Worm (Caenorhabditis elegans) whole organism, young adult: Measurements from ENCODE around the gene dnc-1.
A peak's percentile ranks its signal among the peaks of the same experiment; 100 is the strongest.

Experiments used
- B0261.1 ChIP-seq: sonication (generic microtip); optimal IDR thresholded peaks from 2 replicates; lab custom pipeline; 2016; ENCODE audit warnings: mild to moderate bottlenecking, missing genetic modification characterization, moderate library complexity, missing compliant biosample characterization
- C17E4.6 ChIP-seq: fragments of 200-800 bp; sonication (Bioruptor generic); IDR thresholded peaks from 2 replicates; pipeline ENCODE4 v1.3.6; 2022; ENCODE audit warnings: missing genetic modification reagents, missing genetic modification characterization, missing compliant biosample characterization
- F10E7.11 ChIP-seq: sonication (generic microtip); optimal IDR thresholded peaks from 2 replicates; lab custom pipeline; 2017; ENCODE audit warnings: mild to moderate bottlenecking, missing genetic modification characterization, moderate library complexity, missing compliant biosample characterization
- F22D6.2 ChIP-seq: sonication (generic microtip); optimal IDR thresholded peaks from 2 replicates; lab custom pipeline; 2016; ENCODE audit warnings: mild to moderate bottlenecking, missing genetic modification characterization, missing compliant biosample characterization
- F57A8.1 ChIP-seq: fragments of 200-800 bp; sonication (Bioruptor generic); optimal IDR thresholded peaks from 2 replicates; lab custom pipeline; 2018; ENCODE audit warnings: mild to moderate bottlenecking, missing genetic modification characterization, moderate library complexity, missing compliant biosample characterization
- T26A5.8 ChIP-seq: sonication (generic microtip); optimal IDR thresholded peaks from 2 replicates; lab custom pipeline; 2016; ENCODE audit warnings: missing genetic modification characterization, missing compliant biosample characterization
- Y53F4B.3 ChIP-seq: fragments of 200-800 bp; sonication (Bioruptor generic); IDR thresholded peaks from 2 replicates; pipeline ENCODE4 v1.3.6; 2022; ENCODE audit warnings: missing genetic modification reagents, missing genetic modification characterization, missing compliant biosample characterization
- Y53G8AR.9 ChIP-seq: fragments of 200-800 bp; sonication (Bioruptor generic); conservative IDR thresholded peaks from 2 replicates; pipeline ENCODE4 v1.3.6; 2022; ENCODE audit warnings: missing genetic modification reagents, missing genetic modification characterization, missing compliant biosample characterization
- Y79H2A.3 ChIP-seq: fragments of 200-800 bp; sonication (Bioruptor generic); conservative IDR thresholded peaks from 2 replicates; pipeline ENCODE4 v1.3.6; 2022; ENCODE audit warnings: missing genetic modification reagents, missing genetic modification characterization, missing compliant biosample characterization
- Y95B8A.8 ChIP-seq: fragments of 200-800 bp; sonication (Bioruptor generic); IDR thresholded peaks from 2 replicates; pipeline ENCODE4 v1.3.6; 2022; ENCODE audit warnings: missing genetic modification reagents, missing genetic modification characterization, missing compliant biosample characterization
- ama-1 ChIP-seq, 3 experiments: fragments of 150-350 bp in 1 of 3; sonication (generic microtip) in 2 of 3; optimal IDR thresholded peaks; 2 replicates each; lab custom pipeline; 2014 to 2018; ENCODE audit warnings: missing biosample characterization in 2 of 3, missing genetic modification characterization in 2 of 3, missing genetic modification reagents in 2 of 3
- atf-7 ChIP-seq: sonication (generic microtip); optimal IDR thresholded peaks from 2 replicates; lab custom pipeline; 2017; ENCODE audit warnings: mild to moderate bottlenecking, missing genetic modification characterization, missing compliant biosample characterization
- attf-6 ChIP-seq: fragments of 200-800 bp; sonication (Bioruptor generic); IDR thresholded peaks from 2 replicates; pipeline ENCODE4 v1.3.6; 2022; ENCODE audit warnings: missing genetic modification reagents, missing genetic modification characterization, missing compliant biosample characterization
- ceh-27 ChIP-seq: fragments of 200-800 bp; sonication (Bioruptor generic); optimal IDR thresholded peaks from 2 replicates; lab custom pipeline; 2018; ENCODE audit warnings: mild to moderate bottlenecking, missing genetic modification characterization, moderate library complexity, missing compliant biosample characterization
- ceh-58 ChIP-seq: fragments of 200-800 bp; sonication (Bioruptor generic); IDR thresholded peaks from 2 replicates; pipeline ENCODE4 v1.3.6; 2022; ENCODE audit warnings: missing genetic modification characterization, missing compliant biosample characterization
- ceh-79 ChIP-seq: sonication (generic microtip); optimal IDR thresholded peaks from 2 replicates; lab custom pipeline; 2017; ENCODE audit warnings: mild to moderate bottlenecking, missing genetic modification characterization, missing compliant biosample characterization
- dpff-1 ChIP-seq: sonication (generic microtip); optimal IDR thresholded peaks from 2 replicates; lab custom pipeline; 2017; ENCODE audit warnings: mild to moderate bottlenecking, missing genetic modification characterization, missing compliant biosample characterization
- dpl-1 ChIP-seq: fragments of 150-350 bp; optimal IDR thresholded peaks from 2 replicates; lab custom pipeline; 2014; ENCODE audit warnings: missing biosample characterization, missing genetic modification reagents, missing genetic modification characterization
- ets-4 ChIP-seq: fragments of 200-800 bp; sonication (Bioruptor generic); optimal IDR thresholded peaks from 2 replicates; lab custom pipeline; 2018; ENCODE audit warnings: mild to moderate bottlenecking, missing genetic modification characterization, missing compliant biosample characterization
- him-1 ChIP-seq: sonication (generic microtip); optimal IDR thresholded peaks from 2 replicates; lab custom pipeline; 2016; ENCODE audit warnings: missing genotype, missing genetic modification reagents, missing genetic modification characterization, missing compliant biosample characterization
- hlh-26 ChIP-seq: fragments of 200-800 bp; sonication (Bioruptor generic); conservative IDR thresholded peaks from 2 replicates; pipeline ENCODE4 v1.3.6; 2022; ENCODE audit warnings: missing genetic modification reagents, missing genetic modification characterization, missing compliant biosample characterization
- hmg-1.2 ChIP-seq: fragments of 200-800 bp; sonication (Bioruptor generic); IDR thresholded peaks from 2 replicates; pipeline ENCODE4 v1.3.6; 2022; ENCODE audit warnings: missing genetic modification reagents, missing genetic modification characterization, missing compliant biosample characterization
- hmg-20 ChIP-seq: fragments of 200-800 bp; sonication (Bioruptor generic); IDR thresholded peaks from 2 replicates; pipeline ENCODE4 v1.3.6; 2022; ENCODE audit warnings: missing genetic modification reagents, missing genetic modification characterization, missing compliant biosample characterization
- hsf-1 ChIP-seq: fragments of 200-800 bp; sonication (Bioruptor generic); IDR thresholded peaks from 2 replicates; pipeline ENCODE4 v1.3.6; 2022; ENCODE audit warnings: missing genetic modification reagents, missing genetic modification characterization, missing compliant biosample characterization
- lag-1 ChIP-seq: fragments of 200-800 bp; sonication (Bioruptor generic); IDR thresholded peaks from 2 replicates; pipeline ENCODE4 v1.3.6; 2022; ENCODE audit warnings: missing genetic modification reagents, missing genetic modification characterization, missing compliant biosample characterization
- let-526 ChIP-seq: fragments of 200-800 bp; sonication (Bioruptor generic); IDR thresholded peaks from 2 replicates; pipeline ENCODE4 v1.3.6; 2022; ENCODE audit warnings: missing genetic modification reagents, missing genetic modification characterization, missing compliant biosample characterization
- lin-26 ChIP-seq: fragments of 200-800 bp; sonication (Bioruptor generic); IDR thresholded peaks from 2 replicates; pipeline ENCODE4 v1.3.6; 2022; ENCODE audit warnings: missing genetic modification reagents, missing genetic modification characterization, missing compliant biosample characterization
- lin-35 ChIP-seq, 3 experiments: fragments of 150-350 bp in 2 of 3; sonication (generic microtip) in 1 of 3; optimal IDR thresholded peaks; 2 replicates each; lab custom pipeline; 2014 to 2018; ENCODE audit warnings: missing biosample characterization in 3 of 3, missing genetic modification characterization in 3 of 3, missing genetic modification reagents in 3 of 3
- lin-54 ChIP-seq: fragments of 200-800 bp; sonication (Bioruptor generic); optimal IDR thresholded peaks from 2 replicates; lab custom pipeline; 2018; ENCODE audit warnings: mild to moderate bottlenecking, missing genetic modification characterization, missing compliant biosample characterization
- lsy-27 ChIP-seq: sonication (generic microtip); optimal IDR thresholded peaks from 2 replicates; lab custom pipeline; 2017; ENCODE audit warnings: missing genetic modification characterization, mild to moderate bottlenecking, missing compliant biosample characterization, antibody characterized with exemption, missing genotype, borderline replicate concordance; ENCODE audit not compliant: insufficient read depth
- madf-10 ChIP-seq: sonication (generic microtip); optimal IDR thresholded peaks from 2 replicates; lab custom pipeline; 2016; ENCODE audit warnings: mild to moderate bottlenecking, missing genetic modification characterization, missing compliant biosample characterization
- madf-3 ChIP-seq: fragments of 200-800 bp; sonication (Bioruptor generic); IDR thresholded peaks from 2 replicates; pipeline ENCODE4 v1.3.6; 2022; ENCODE audit warnings: missing genetic modification reagents, missing genetic modification characterization, missing compliant biosample characterization
- mxl-1 ChIP-seq: sonication (generic microtip); optimal IDR thresholded peaks from 2 replicates; lab custom pipeline; 2016; ENCODE audit warnings: missing genetic modification characterization, missing compliant biosample characterization
- nfya-1 ChIP-seq: sonication (generic microtip); optimal IDR thresholded peaks from 2 replicates; lab custom pipeline; 2017; ENCODE audit warnings: antibody characterized with exemption, missing compliant biosample characterization, missing genetic modification characterization, borderline replicate concordance; ENCODE audit not compliant: insufficient read depth
- nfya-2 ChIP-seq: fragments of 200-800 bp; sonication (Bioruptor generic); IDR thresholded peaks from 2 replicates; pipeline ENCODE4 v1.3.6; 2022; ENCODE audit warnings: missing genetic modification reagents, missing genetic modification characterization, missing compliant biosample characterization
- nhr-120 ChIP-seq: fragments of 200-800 bp; sonication (Bioruptor generic); IDR thresholded peaks from 2 replicates; pipeline ENCODE4 v1.3.6; 2022; ENCODE audit warnings: missing genetic modification characterization, missing compliant biosample characterization
- nhr-27 ChIP-seq: fragments of 200-800 bp; sonication (Bioruptor generic); optimal IDR thresholded peaks from 2 replicates; lab custom pipeline; 2018; ENCODE audit warnings: mild to moderate bottlenecking, missing genetic modification characterization, moderate library complexity, missing compliant biosample characterization
- nhr-90 ChIP-seq: sonication (generic microtip); optimal IDR thresholded peaks from 2 replicates; lab custom pipeline; 2016; ENCODE audit warnings: missing genotype, mild to moderate bottlenecking, missing genetic modification characterization, missing compliant biosample characterization
- pbrm-1 ChIP-seq: fragments of 200-800 bp; sonication (Bioruptor generic); IDR thresholded peaks from 2 replicates; pipeline ENCODE4 v1.3.6; 2022; ENCODE audit warnings: missing genetic modification reagents, missing genetic modification characterization, missing compliant biosample characterization
- snpc-4 ChIP-seq, 5 experiments: fragments of 150-350 bp in 1 of 5; sonication (generic microtip) in 4 of 5; optimal IDR thresholded peaks; 2 replicates each; lab custom pipeline; 2014 to 2018; ENCODE audit warnings: missing genetic modification characterization in 5 of 5, missing biosample characterization in 3 of 5, antibody characterized with exemption in 2 of 5, mild to moderate bottlenecking in 2 of 5, missing compliant biosample characterization in 2 of 5, missing genotype in 2 of 5, moderate library complexity in 2 of 5, missing genetic modification reagents in 1 of 5
- tlf-1 ChIP-seq: fragments of 200-800 bp; sonication (Bioruptor generic); optimal IDR thresholded peaks from 2 replicates; lab custom pipeline; 2018; ENCODE audit warnings: mild to moderate bottlenecking, missing genetic modification characterization, missing compliant biosample characterization
- unc-130 ChIP-seq: sonication (generic microtip); optimal IDR thresholded peaks from 2 replicates; lab custom pipeline; 2016; ENCODE audit warnings: missing genetic modification reagents, missing genetic modification characterization, missing compliant biosample characterization
- zfh-2 ChIP-seq: fragments of 200-800 bp; sonication (Bioruptor generic); conservative IDR thresholded peaks from 2 replicates; pipeline ENCODE4 v1.3.6; 2022; ENCODE audit warnings: missing genetic modification reagents, missing genetic modification characterization, missing compliant biosample characterization
- ztf-6 ChIP-seq: fragments of 200-800 bp; sonication (Bioruptor generic); IDR thresholded peaks from 2 replicates; pipeline ENCODE4 v1.3.6; 2022; ENCODE audit warnings: missing genetic modification reagents, missing genetic modification characterization, missing compliant biosample characterization

dnc-1 gene

DNA sequence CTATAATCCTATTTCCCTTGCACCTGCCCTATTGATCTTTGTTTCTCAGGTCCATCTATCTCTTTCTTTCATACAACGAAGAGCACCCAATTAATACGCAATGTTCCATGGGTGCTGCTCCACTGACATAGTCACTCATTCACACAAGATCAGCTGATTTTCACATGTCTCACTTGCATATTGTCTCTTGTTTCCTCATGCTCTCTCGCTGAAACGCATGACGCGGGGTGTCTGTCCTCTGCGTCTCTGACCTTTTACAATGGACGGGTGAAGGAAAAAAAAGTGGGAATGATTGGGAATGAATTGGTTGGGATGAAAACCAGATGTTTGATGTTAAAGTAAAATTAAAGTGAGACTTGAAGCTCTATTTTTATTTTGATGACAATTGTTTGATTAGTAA is 2.3 kb upstream of the dnc-1 start (continued):
- TF ChIP-seq hmg-1.2 (GFP tag; lab: Robert Waterston, UW) (peak; percentile 77), lin-54 (GFP tag; lab: Kevin White, UChicago) (peak; percentile 62), zfh-2 (GFP tag; lab: Robert Waterston, UW) (peak; percentile 58), lin-35 (GFP tag; optimal IDR thresholded peaks at IDR 0.05; lab: Kevin White, UChicago) (peak in 1 of 3 experiments; percentile 85), Y53G8AR.9 (GFP tag; lab: Robert Waterston, UW) (peak; percentile 47; the same call in 1 of the 2 replicates), ceh-27 (GFP tag; lab: Kevin White, UChicago) (peak; percentile 83), tlf-1 (GFP tag; lab: Kevin White, UChicago) (peak; percentile 78), ceh-58 (no peak), snpc-4 (GFP tag; optimal IDR thresholded peaks at IDR 0.05; lab: Kevin White, UChicago) (no peak), snpc-4 (tag; optimal IDR thresholded peaks at IDR 0.05; lab: Kevin White, UChicago) (peak in 1 of 4 experiments; percentile 10)

DNA sequence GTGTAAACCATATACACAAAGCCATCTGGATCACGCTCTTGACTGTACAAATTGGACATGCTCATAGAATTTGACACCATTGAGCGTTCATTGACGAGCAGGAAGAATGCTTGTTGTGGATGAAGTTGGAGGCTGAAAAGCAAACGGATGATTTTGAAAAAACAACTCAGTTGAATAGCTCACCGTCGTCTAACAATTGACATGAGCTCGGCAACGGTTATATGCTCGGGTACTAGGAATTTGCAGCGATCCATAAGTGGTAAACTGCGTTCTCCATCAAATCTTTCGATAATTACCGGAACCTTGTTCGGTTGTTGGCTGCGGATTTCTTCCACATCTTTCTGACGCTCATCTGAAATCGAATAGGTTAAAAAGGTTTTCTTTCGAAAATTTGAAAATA is 1.8 kb upstream of the dnc-1 start:
- TF ChIP-seq atf-7 (no peak), hmg-20 (GFP tag; lab: Robert Waterston, UW) (no peak), ama-1 (optimal IDR thresholded peaks at IDR 0.05; lab: Kevin White, UChicago) (peak; percentile 56), ama-1 (GFP tag; optimal IDR thresholded peaks at IDR 0.05; lab: Kevin White, UChicago) (no peak), lsy-27 (tag; lab: Kevin White, UChicago) (no peak), hlh-26 (GFP tag; lab: Robert Waterston, UW) (no peak), him-1 (tag; lab: Kevin White, UChicago) (no peak), B0261.1 (tag; lab: Kevin White, UChicago) (no peak), Y95B8A.8 (GFP tag; lab: Robert Waterston, UW) (0 out of 2 replicates have a peak, but pooled peaks have one; percentile 9), hsf-1 (no peak), tlf-1 (GFP tag; lab: Kevin White, UChicago) (no peak), Y53F4B.3 (GFP tag; lab: Robert Waterston, UW) (no peak), let-526 (GFP tag; lab: Robert Waterston, UW) (no peak), C17E4.6 (GFP tag; lab: Robert Waterston, UW) (0 out of 2 replicates have a peak, but pooled peaks have one; percentile 7), F10E7.11 (tag; lab: Kevin White, UChicago) (no peak), ceh-58 (no peak), dpl-1 (GFP tag; lab: Kevin White, UChicago) (no peak), lag-1 (GFP tag; lab: Robert Waterston, UW) (no peak), lin-26 (GFP tag; lab: Robert Waterston, UW) (no peak), Y79H2A.3 (GFP tag; lab: Robert Waterston, UW) (no peak), attf-6 (GFP tag; lab: Robert Waterston, UW) (no peak), ceh-79 (tag; lab: Kevin White, UChicago) (no peak), T26A5.8 (tag; lab: Kevin White, UChicago) (no peak), F57A8.1 (GFP tag; lab: Kevin White, UChicago) (no peak), pbrm-1 (0 out of 2 replicates have a peak, but pooled peaks have one; percentile 5), unc-130 (GFP tag; lab: Kevin White, UChicago) (no peak), nhr-90 (tag; lab: Kevin White, UChicago) (no peak)

- no peak for TF ChIP-seq nfya-2 (GFP tag; lab: Robert Waterston, UW)
- no peak for TF ChIP-seq ztf-6 (GFP tag; lab: Robert Waterston, UW)
- TF ChIP-seq mxl-1, result no peak
- peak; percentile 6 for TF ChIP-seq madf-10 (tag; lab: Kevin White, UChicago)
- TF ChIP-seq nhr-27 (tag; lab: Kevin White, UChicago), result no peak
- peak; percentile 43; the same call in 1 of the 2 replicates for TF ChIP-seq let-526 (GFP tag; lab: Robert Waterston, UW)
- no peak for TF ChIP-seq nfya-1 (tag; lab: Kevin White, UChicago)
- TF ChIP-seq nhr-120 (GFP tag; lab: Robert Waterston, UW), result no peak
- TF ChIP-seq zfh-2 (GFP tag; lab: Robert Waterston, UW), result no peak
- TF ChIP-seq ets-4 (GFP tag; lab: Kevin White, UChicago), result peak; percentile 14
- no peak for TF ChIP-seq madf-3 (GFP tag; lab: Robert Waterston, UW)
- TF ChIP-seq F22D6.2, result no peak
- peak; percentile 69 for TF ChIP-seq dpff-1 (tag; lab: Kevin White, UChicago)
Observed at ce11 chrIV:10933777-10934546, 959 bp upstream of the dnc-1 start.
